Worm (Caenorhabditis elegans): ENCODE results near the gene pqn-35.

DNA sequence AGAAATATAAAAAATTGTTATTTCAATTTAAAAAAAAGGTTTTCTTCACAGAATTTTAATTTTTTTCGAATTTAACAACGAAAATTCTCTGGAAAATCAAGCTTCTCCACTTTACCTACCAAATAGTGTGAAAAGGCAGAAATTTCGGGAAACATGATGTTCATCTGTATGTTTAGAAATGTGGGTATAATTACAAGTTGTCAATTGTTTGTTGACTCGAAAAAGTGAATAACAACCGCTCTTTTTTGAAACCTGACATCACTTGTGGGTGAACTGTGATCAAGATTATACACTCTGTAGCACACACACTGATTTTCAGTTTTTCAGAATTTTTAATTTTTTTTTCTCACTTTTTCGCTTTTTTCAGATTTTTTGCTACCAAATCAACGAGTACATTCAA is 13.0 kb upstream of the pqn-35 start:
- no peak for TF ChIP-seq elt-2 (tag; optimal IDR thresholded peaks at IDR 0.05)
- TF ChIP-seq pqm-1 (tag; optimal IDR thresholded peaks at IDR 0.05): peak; percentile 28
- no peak for TF ChIP-seq mml-1 (tag; optimal IDR thresholded peaks at IDR 0.05)
- no peak for TF ChIP-seq fos-1 (tag; optimal IDR thresholded peaks at IDR 0.05)
- TF ChIP-seq jun-1 (tag; optimal IDR thresholded peaks at IDR 0.05): no peak
- TF ChIP-seq aly-2 (tag; optimal IDR thresholded peaks at IDR 0.05): no peak
- no peak for TF ChIP-seq nhr-23 (tag; optimal IDR thresholded peaks at IDR 0.05)
- no peak for TF ChIP-seq elt-3 (tag; optimal IDR thresholded peaks at IDR 0.05)
- TF ChIP-seq pha-4 (tag; optimal IDR thresholded peaks at IDR 0.05): no peak
- no peak for TF ChIP-seq nhr-11 (tag; optimal IDR thresholded peaks at IDR 0.05)
- TF ChIP-seq ztf-11 (tag; optimal IDR thresholded peaks at IDR 0.05): no peak
- no peak for TF ChIP-seq nhr-12 (tag; optimal IDR thresholded peaks at IDR 0.05)
- no peak for TF ChIP-seq tbx-2 (tag; optimal IDR thresholded peaks at IDR 0.05)
- no peak for TF ChIP-seq sea-2 (GFP tag; optimal IDR thresholded peaks at IDR 0.05)

All from whole organism, L3 larva.